Fruit fly (Drosophila melanogaster) whole organism, embryonic: Measurements from ENCODE around the gene fusl.
A peak's percentile ranks its signal among the peaks of the same experiment; 100 is the strongest.

Source experiments
- Abd-B ChIP-seq: fragments of 200-800 bp; sonication (Bioruptor generic); optimal IDR thresholded peaks from 2 replicates; lab custom pipeline; 2018; ENCODE audit warnings: missing biosample characterization, mild to moderate bottlenecking, missing genetic modification characterization, moderate library complexity
- Bdp1 ChIP-seq: fragments of 200-800 bp; sonication (Bioruptor generic); optimal IDR thresholded peaks from 3 replicates; lab custom pipeline; 2016; ENCODE audit warnings: missing biosample characterization, missing genetic modification characterization
- CG12155 ChIP-seq: fragments of 200-800 bp; sonication (Bioruptor generic); optimal IDR thresholded peaks from 3 replicates; lab custom pipeline; 2016; ENCODE audit warnings: missing biosample characterization, missing genetic modification characterization
- CG12299 ChIP-seq: fragments of 200-800 bp; sonication (Bioruptor generic); optimal IDR thresholded peaks from 2 replicates; lab custom pipeline; 2018; ENCODE audit warnings: missing biosample characterization, mild to moderate bottlenecking, missing genetic modification characterization
- CG13894 ChIP-seq: fragments of 200-800 bp; sonication (Bioruptor generic); optimal IDR thresholded peaks from 3 replicates; lab custom pipeline; 2018; ENCODE audit warnings: missing biosample characterization, mild to moderate bottlenecking, missing genetic modification characterization, moderate library complexity
- CG14965 ChIP-seq: fragments of 200-800 bp; sonication (Bioruptor generic); optimal IDR thresholded peaks from 2 replicates; lab custom pipeline; 2016; ENCODE audit warnings: missing biosample characterization, missing genetic modification characterization, borderline replicate concordance
- CG1647 ChIP-seq: fragments of 200-800 bp; sonication (Bioruptor generic); optimal IDR thresholded peaks from 3 replicates; lab custom pipeline; 2016; ENCODE audit warnings: missing biosample characterization, missing genetic modification characterization
- CG17359 ChIP-seq: fragments of 200-800 bp; sonication (Bioruptor generic); optimal IDR thresholded peaks from 3 replicates; lab custom pipeline; 2018; ENCODE audit warnings: missing biosample characterization, mild to moderate bottlenecking, missing genetic modification characterization, moderate library complexity
- CG17568 ChIP-seq: fragments of 200-800 bp; sonication (Bioruptor generic); optimal IDR thresholded peaks from 2 replicates; lab custom pipeline; 2018; ENCODE audit warnings: missing biosample characterization, mild to moderate bottlenecking, missing genetic modification characterization, moderate library complexity
- CG17802 ChIP-seq: fragments of 200-800 bp; sonication (Bioruptor generic); optimal IDR thresholded peaks from 2 replicates; lab custom pipeline; 2018; ENCODE audit warnings: missing biosample characterization, mild to moderate bottlenecking, missing genetic modification characterization, moderate library complexity
- CG17829 ChIP-seq: fragments of 200-800 bp; optimal IDR thresholded peaks from 2 replicates; lab custom pipeline; 2019; ENCODE audit warnings: missing biosample characterization, mild to moderate bottlenecking, missing genetic modification characterization, moderate library complexity
- CG2875 ChIP-seq: fragments of 200-800 bp; sonication (Bioruptor generic); optimal IDR thresholded peaks from 2 replicates; lab custom pipeline; 2017; ENCODE audit warnings: missing biosample characterization, mild to moderate bottlenecking, missing genetic modification characterization, missing genetic modification reagents
- CG34422 ChIP-seq: fragments of 200-800 bp; sonication (Bioruptor generic); IDR thresholded peaks from 3 replicates; pipeline ENCODE4 v1.3.6; 2022; ENCODE audit warnings: missing biosample characterization, missing genetic modification characterization
- CG43689 ChIP-seq: fragments of 200-800 bp; sonication (Bioruptor generic); IDR thresholded peaks from 2 replicates; pipeline ENCODE4 v1.3.6; 2022; ENCODE audit warnings: missing biosample characterization, missing genetic modification characterization
- CG6813 ChIP-seq: fragments of 200-800 bp; sonication (Bioruptor generic); optimal IDR thresholded peaks from 2 replicates; lab custom pipeline; 2017; ENCODE audit warnings: missing biosample characterization, missing genetic modification characterization, mild to moderate bottlenecking, moderate library complexity, missing genetic modification reagents
- CG8089 ChIP-seq: fragments of 200-800 bp; sonication (Bioruptor generic); optimal IDR thresholded peaks from 3 replicates; lab custom pipeline; 2016; ENCODE audit warnings: missing biosample characterization, missing genetic modification characterization
- CG8944 ChIP-seq: fragments of 200-800 bp; sonication (Bioruptor generic); optimal IDR thresholded peaks from 3 replicates; lab custom pipeline; 2016; ENCODE audit warnings: missing biosample characterization, missing genetic modification characterization
- Dad ChIP-seq: fragments of 200-800 bp; sonication (Bioruptor generic); optimal IDR thresholded peaks from 3 replicates; lab custom pipeline; 2016; ENCODE audit warnings: missing biosample characterization, missing genetic modification characterization
- Doc2 ChIP-seq: fragments of 200-800 bp; sonication (Bioruptor generic); IDR thresholded peaks from 2 replicates; pipeline ENCODE4 v1.3.6; 2022; ENCODE audit warnings: missing biosample characterization, missing genetic modification characterization
- Hey ChIP-seq: fragments of 200-800 bp; sonication (Bioruptor generic); optimal IDR thresholded peaks from 3 replicates; lab custom pipeline; 2018; ENCODE audit warnings: missing biosample characterization, mild to moderate bottlenecking, missing genetic modification characterization
- Hr3 ChIP-seq: fragments of 200-800 bp; sonication (Bioruptor generic); optimal IDR thresholded peaks from 3 replicates; lab custom pipeline; 2016; ENCODE audit warnings: missing biosample characterization, missing genetic modification characterization
- Hr51 ChIP-seq, 2 experiments: fragments of 200-800 bp; sonication (Bioruptor generic); optimal IDR thresholded peaks; 2 replicates in 1 of 2; 3 replicates in 1 of 2; lab custom pipeline; 2016 to 2018; ENCODE audit warnings: missing biosample characterization in 2 of 2, missing genetic modification characterization in 2 of 2, mild to moderate bottlenecking in 1 of 2, moderate library complexity in 1 of 2
- Myb ChIP-seq: fragments of 200-800 bp; sonication (Bioruptor generic); optimal IDR thresholded peaks from 2 replicates; lab custom pipeline; 2016; ENCODE audit warnings: missing biosample characterization, missing genetic modification characterization
- Nf-YB ChIP-seq: fragments of 200-800 bp; sonication (Bioruptor generic); optimal IDR thresholded peaks from 3 replicates; lab custom pipeline; 2019; ENCODE audit warnings: missing biosample characterization, mild to moderate bottlenecking, missing genetic modification characterization, moderate library complexity
- Rx ChIP-seq: fragments of 200-800 bp; sonication (Bioruptor generic); IDR thresholded peaks from 2 replicates; pipeline ENCODE4 v1.3.6; 2022; ENCODE audit warnings: missing biosample characterization, missing genetic modification characterization
- Sin3A ChIP-seq: fragments of >200 bp; optimal IDR thresholded peaks from 2 replicates; lab custom pipeline; 2018
- TFAM ChIP-seq: fragments of 200-800 bp; sonication (Bioruptor generic); optimal IDR thresholded peaks from 2 replicates; lab custom pipeline; 2017; ENCODE audit warnings: missing biosample characterization, missing genetic modification characterization, inconsistent platforms
- Xbp1 ChIP-seq: fragments of 200-800 bp; sonication (Bioruptor generic); optimal IDR thresholded peaks from 3 replicates; lab custom pipeline; 2016; ENCODE audit warnings: missing biosample characterization, mild to moderate bottlenecking, missing genetic modification characterization
- ase ChIP-seq: fragments of 200-800 bp; sonication (Bioruptor generic); IDR thresholded peaks from 3 replicates; pipeline ENCODE4 v1.3.6; 2022; ENCODE audit warnings: missing biosample characterization, missing genetic modification characterization
- chinmo ChIP-seq: fragments of 200-800 bp; sonication (Bioruptor generic); IDR thresholded peaks from 4 replicates; pipeline ENCODE4 v1.3.6; 2022; ENCODE audit warnings: missing biosample characterization, missing genetic modification characterization; ENCODE audit not compliant: partially characterized antibody
- ci ChIP-seq: fragments of 200-800 bp; sonication (Bioruptor generic); IDR thresholded peaks from 3 replicates; pipeline ENCODE4 v1.3.6; 2022; ENCODE audit warnings: missing biosample characterization, missing genetic modification characterization
- crc ChIP-seq: fragments of 200-800 bp; sonication (Bioruptor generic); optimal IDR thresholded peaks from 2 replicates; lab custom pipeline; 2016; ENCODE audit warnings: missing biosample characterization, missing genetic modification characterization
- cwo ChIP-seq: fragments of 200-800 bp; sonication (Bioruptor generic); optimal IDR thresholded peaks from 3 replicates; lab custom pipeline; 2017; ENCODE audit warnings: missing biosample characterization, missing genetic modification characterization, mild to moderate bottlenecking, moderate library complexity, missing genetic modification reagents
- disco-r ChIP-seq: fragments of 200-800 bp; sonication (Bioruptor generic); optimal IDR thresholded peaks from 2 replicates; lab custom pipeline; 2016; ENCODE audit warnings: missing biosample characterization, missing genetic modification characterization
- dmrt11E ChIP-seq: fragments of 200-800 bp; sonication (Bioruptor generic); optimal IDR thresholded peaks from 3 replicates; lab custom pipeline; 2018; ENCODE audit warnings: missing biosample characterization, mild to moderate bottlenecking, missing genetic modification characterization, moderate library complexity
- esg ChIP-seq: fragments of 200-800 bp; sonication (Bioruptor generic); conservative IDR thresholded peaks from 2 replicates; pipeline ENCODE4 v1.3.6; 2022; ENCODE audit warnings: missing biosample characterization, missing genetic modification characterization
- eyg ChIP-seq: fragments of 200-800 bp; sonication (Bioruptor generic); optimal IDR thresholded peaks from 3 replicates; lab custom pipeline; 2016; ENCODE audit warnings: missing biosample characterization, missing genetic modification characterization
- gce ChIP-seq: fragments of 200-800 bp; sonication (Bioruptor generic); IDR thresholded peaks from 3 replicates; pipeline ENCODE4 v1.3.6; 2022; ENCODE audit warnings: missing biosample characterization, missing genetic modification characterization
- ham ChIP-seq: fragments of 200-800 bp; sonication (Bioruptor generic); IDR thresholded peaks from 2 replicates; pipeline ENCODE4 v1.3.6; 2022; ENCODE audit warnings: missing biosample characterization, missing genetic modification characterization
- ken ChIP-seq: fragments of 200-800 bp; sonication (Bioruptor generic); IDR thresholded peaks from 3 replicates; pipeline ENCODE4 v1.3.6; 2022; ENCODE audit warnings: missing biosample characterization, missing genetic modification characterization
- knrl ChIP-seq: fragments of 200-800 bp; sonication (Bioruptor generic); IDR thresholded peaks from 3 replicates; pipeline ENCODE4 v1.3.6; 2022; ENCODE audit warnings: missing biosample characterization, missing genetic modification characterization; ENCODE audit not compliant: partially characterized antibody
- luna ChIP-seq: fragments of 200-800 bp; sonication (Bioruptor generic); optimal IDR thresholded peaks from 2 replicates; lab custom pipeline; 2016; ENCODE audit warnings: missing biosample characterization, missing genetic modification characterization
- maf-S ChIP-seq: fragments of 200-800 bp; sonication (Bioruptor generic); optimal IDR thresholded peaks from 2 replicates; lab custom pipeline; 2016; ENCODE audit warnings: missing biosample characterization, missing genetic modification characterization
- p53 ChIP-seq: fragments of 200-800 bp; sonication (Bioruptor generic); optimal IDR thresholded peaks from 2 replicates; lab custom pipeline; 2016; ENCODE audit warnings: missing biosample characterization, missing genetic modification characterization
- ranshi ChIP-seq: fragments of 200-800 bp; sonication (Bioruptor generic); IDR thresholded peaks from 2 replicates; pipeline ENCODE4 v1.3.6; 2022; ENCODE audit warnings: missing biosample characterization, missing genetic modification characterization
- sd ChIP-seq: fragments of 200-800 bp; sonication (Bioruptor generic); optimal IDR thresholded peaks from 3 replicates; lab custom pipeline; 2018; ENCODE audit warnings: missing biosample characterization, mild to moderate bottlenecking, missing genetic modification characterization, moderate library complexity
- sisA ChIP-seq: fragments of 200-800 bp; sonication (Bioruptor generic); IDR thresholded peaks from 2 replicates; pipeline ENCODE4 v1.3.6; 2022; ENCODE audit warnings: missing biosample characterization, missing genetic modification characterization
- sqz ChIP-seq: fragments of 200-800 bp; sonication (Bioruptor generic); optimal IDR thresholded peaks from 3 replicates; lab custom pipeline; 2018; ENCODE audit warnings: missing biosample characterization, mild to moderate bottlenecking, missing genetic modification characterization
- sr ChIP-seq: fragments of 200-800 bp; sonication (Bioruptor generic); IDR thresholded peaks from 3 replicates; pipeline ENCODE4 v1.3.6; 2022; ENCODE audit warnings: missing biosample characterization, missing genetic modification characterization
- usp ChIP-seq: fragments of >200 bp; optimal IDR thresholded peaks from 2 replicates; lab custom pipeline; 2017; ENCODE audit warnings: missing biosample characterization, missing genetic modification characterization
- vfl ChIP-seq: fragments of 200-800 bp; sonication (Bioruptor generic); optimal IDR thresholded peaks from 2 replicates; lab custom pipeline; 2016; ENCODE audit warnings: missing biosample characterization, missing genetic modification characterization

fusl gene

DNA sequence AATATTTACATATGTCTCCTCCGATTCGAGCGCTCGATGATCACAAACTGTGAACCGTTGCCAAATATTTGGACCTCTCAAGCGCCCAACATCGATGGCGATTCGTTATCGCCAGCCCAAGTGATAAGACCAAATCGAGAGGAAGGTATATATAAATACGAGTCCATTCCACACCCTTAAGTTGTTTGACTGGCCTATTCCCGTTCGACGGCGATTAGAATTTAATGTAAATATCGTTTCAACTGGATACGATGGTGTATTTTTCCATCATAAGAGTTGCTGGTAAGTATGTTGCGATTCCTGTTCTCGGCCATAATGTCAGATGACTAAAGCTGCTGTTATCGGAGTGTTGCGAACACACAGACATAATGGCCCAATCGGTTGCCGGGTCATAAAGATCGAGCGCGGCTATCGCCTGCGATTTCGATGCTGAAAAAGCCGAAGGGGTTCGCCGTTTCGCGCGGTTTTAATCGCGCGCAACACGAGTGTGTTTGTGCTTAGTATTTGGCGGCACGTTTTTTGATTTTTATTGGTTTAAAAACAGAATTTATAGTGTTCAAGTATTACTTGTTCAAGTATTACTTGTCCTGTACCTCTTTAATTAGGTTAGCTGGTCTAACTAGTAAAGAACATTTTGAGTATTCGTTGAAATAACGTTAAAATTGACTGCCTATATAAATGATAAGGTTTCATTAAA is at the start of gene fusl:
fusl (minus strand) TSS at position 50 of the 697 bp plus-strand sequence.
- no peak for TF ChIP-seq CG43689
- TF ChIP-seq CG17568 (GFP tag; lab: Kevin White, UChicago) = no peak
- TF ChIP-seq CG12299 (tag; lab: Kevin White, UChicago) = no peak
- no peak for TF ChIP-seq ranshi
- peak; percentile 21 for TF ChIP-seq CG2875 (GFP tag; lab: Kevin White, UChicago)
- TF ChIP-seq disco-r (GFP tag; lab: Kevin White, UChicago) = no peak
- TF ChIP-seq sisA (GFP tag; lab: Robert Waterston, UW) = no peak
- no peak for TF ChIP-seq CG17829 (tag; lab: Kevin White, UChicago)
- TF ChIP-seq Sin3A (lab: Kevin White, UChicago) = no peak
- no peak for TF ChIP-seq maf-S
- peak; percentile 49; the same call in 1 of the 3 replicates for TF ChIP-seq ci
- TF ChIP-seq p53 (GFP tag; lab: Kevin White, UChicago) = no peak
- TF ChIP-seq CG12155 (GFP tag; lab: Kevin White, UChicago) = no peak
- no peak for TF ChIP-seq dmrt11E (tag; lab: Kevin White, UChicago)
- TF ChIP-seq CG13894 = peak; percentile 98
- no peak for TF ChIP-seq ase (GFP tag; lab: Robert Waterston, UW)
- no peak for TF ChIP-seq Bdp1 (GFP tag; lab: Kevin White, UChicago)
- no peak for TF ChIP-seq CG17359 (tag; lab: Kevin White, UChicago)
- TF ChIP-seq chinmo (GFP tag; lab: Robert Waterston, UW) = no peak
- no peak for TF ChIP-seq Hr51 (GFP tag; optimal IDR thresholded peaks at IDR 0.05; lab: Kevin White, UChicago)
- TF ChIP-seq eyg = no peak
- TF ChIP-seq CG34422 (GFP tag; lab: Robert Waterston, UW) = no peak
- no peak for TF ChIP-seq vfl (GFP tag; lab: Kevin White, UChicago)
- TF ChIP-seq CG14965 (GFP tag; lab: Kevin White, UChicago) = no peak
- no peak for TF ChIP-seq CG8089
- TF ChIP-seq Doc2 (GFP tag; lab: Robert Waterston, UW) = no peak
- TF ChIP-seq Hey (tag; lab: Kevin White, UChicago) = no peak
- no peak for TF ChIP-seq Xbp1
- TF ChIP-seq Hr3 (GFP tag; lab: Kevin White, UChicago) = no peak
- no peak for TF ChIP-seq sr (GFP tag; lab: Robert Waterston, UW)
- no peak for TF ChIP-seq ken (GFP tag; lab: Robert Waterston, UW)
- no peak for TF ChIP-seq luna
- TF ChIP-seq gce (GFP tag; lab: Robert Waterston, UW) = no peak
- no peak for TF ChIP-seq CG8944 (GFP tag; lab: Kevin White, UChicago)
- no peak for TF ChIP-seq knrl (GFP tag; lab: Robert Waterston, UW)
- peak; percentile 38 for TF ChIP-seq CG6813
- no peak for TF ChIP-seq Myb (GFP tag; lab: Kevin White, UChicago)
- TF ChIP-seq sd (tag; lab: Kevin White, UChicago) = peak; percentile 59
- no peak for TF ChIP-seq Rx (GFP tag; lab: Robert Waterston, UW)
- TF ChIP-seq esg = no peak
- TF ChIP-seq ham = no peak
- no peak for TF ChIP-seq TFAM (GFP tag; lab: Kevin White, UChicago)
- no peak for TF ChIP-seq crc (GFP tag; lab: Kevin White, UChicago)
- TF ChIP-seq Nf-YB (GFP tag; lab: Kevin White, UChicago) = no peak
- TF ChIP-seq CG17802 (tag; lab: Kevin White, UChicago) = no peak
- no peak for TF ChIP-seq usp (GFP tag; lab: Kevin White, UChicago)
- no peak for TF ChIP-seq Dad
- TF ChIP-seq cwo = peak; percentile 68
- no peak for TF ChIP-seq CG1647 (GFP tag; lab: Kevin White, UChicago)
- TF ChIP-seq Abd-B (GFP tag; lab: Kevin White, UChicago) = no peak
- no peak for TF ChIP-seq sqz (GFP tag; lab: Kevin White, UChicago)
